Fruit fly (Drosophila melanogaster): ENCODE results near the gene Acat2.

DNA sequence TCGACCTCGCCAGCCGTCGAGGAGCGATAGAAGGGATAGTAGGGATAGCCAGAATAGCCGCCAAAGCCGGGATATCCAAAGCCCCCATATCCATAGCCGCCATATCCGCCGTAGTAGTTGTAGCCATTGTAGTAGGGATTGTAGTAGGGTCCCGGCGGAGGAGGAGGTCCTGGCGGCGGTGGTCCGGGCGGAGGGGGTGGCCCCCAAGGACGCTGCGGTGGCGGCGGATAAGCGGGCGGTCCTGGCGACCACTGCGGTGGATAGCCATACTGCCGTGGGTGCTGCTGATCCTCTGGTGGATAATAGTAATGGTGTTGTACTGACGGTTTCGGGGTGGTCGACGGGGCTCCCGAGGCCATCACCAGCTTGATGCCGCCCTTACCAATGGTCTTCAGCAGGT, 19.4 kb downstream of the Acat2 start:
- no peak for TF ChIP-seq EcR (GFP tag; optimal IDR thresholded peaks at IDR 0.05)
- TF ChIP-seq gl (tag; optimal IDR thresholded peaks at IDR 0.05), result no peak
- no peak for TF ChIP-seq D1 (tag; optimal IDR thresholded peaks at IDR 0.05)
- TF ChIP-seq CG8159 (tag; optimal IDR thresholded peaks at IDR 0.05), result no peak
- no peak for TF ChIP-seq CG8301 (tag; optimal IDR thresholded peaks at IDR 0.05)
- TF ChIP-seq CG17806 (tag; optimal IDR thresholded peaks at IDR 0.05), result no peak
- no peak for TF ChIP-seq CG14655 (GFP tag; optimal IDR thresholded peaks at IDR 0.05)
